Fruit fly (Drosophila melanogaster) whole organism, pupa: ENCODE measurements around the gene Nelf-E.

ENCODE experiments used
- CG12605 ChIP-seq: fragments of 200-800 bp; sonication (Bioruptor generic); IDR thresholded peaks from 2 replicates; pipeline ENCODE4 v1.3.6; 2022; ENCODE audit warnings: missing biosample characterization, missing genetic modification characterization
- CG14655 ChIP-seq: fragments of 200-800 bp; sonication (Bioruptor generic); optimal IDR thresholded peaks from 3 replicates; lab custom pipeline; 2017; ENCODE audit warnings: mild to moderate bottlenecking, missing biosample characterization, missing genetic modification reagents, missing genetic modification characterization
- CG15710 ChIP-seq: fragments of 200-800 bp; sonication (Bioruptor generic); optimal IDR thresholded peaks from 2 replicates; lab custom pipeline; 2018; ENCODE audit warnings: missing biosample characterization, mild to moderate bottlenecking, missing genetic modification characterization, moderate library complexity
- CG32121 ChIP-seq: fragments of 200-800 bp; sonication (Bioruptor generic); IDR thresholded peaks from 2 replicates; pipeline ENCODE4 v1.3.6; 2022; ENCODE audit warnings: missing biosample characterization, missing genetic modification characterization
- CG34367 ChIP-seq: fragments of 200-800 bp; sonication (Bioruptor generic); optimal IDR thresholded peaks from 2 replicates; lab custom pipeline; 2018; ENCODE audit warnings: missing biosample characterization, mild to moderate bottlenecking, missing genetic modification characterization
- CG8159 ChIP-seq: fragments of 200-800 bp; sonication (Bioruptor generic); optimal IDR thresholded peaks from 3 replicates; lab custom pipeline; 2018; ENCODE audit warnings: missing biosample characterization, mild to moderate bottlenecking, missing genetic modification characterization, moderate library complexity
- CG8301 ChIP-seq: fragments of 200-800 bp; sonication (Bioruptor generic); optimal IDR thresholded peaks from 2 replicates; lab custom pipeline; 2018; ENCODE audit warnings: missing biosample characterization, mild to moderate bottlenecking, missing genetic modification characterization
- CG9948 ChIP-seq: fragments of 200-800 bp; sonication (Bioruptor generic); optimal IDR thresholded peaks from 2 replicates; lab custom pipeline; 2018; ENCODE audit warnings: missing biosample characterization, mild to moderate bottlenecking, missing genetic modification characterization, moderate library complexity
- D1 ChIP-seq: fragments of 200-800 bp; sonication (Bioruptor generic); optimal IDR thresholded peaks from 2 replicates; lab custom pipeline; 2018; ENCODE audit warnings: missing biosample characterization, mild to moderate bottlenecking, missing genetic modification characterization, moderate library complexity
- EcR ChIP-seq: fragments of 200-800 bp; sonication (Bioruptor generic); optimal IDR thresholded peaks from 3 replicates; lab custom pipeline; 2019; ENCODE audit warnings: missing biosample characterization, missing genetic modification characterization, mild to moderate bottlenecking, moderate library complexity, missing genetic modification reagents
- Pif1A ChIP-seq: fragments of 200-800 bp; sonication (Bioruptor generic); optimal IDR thresholded peaks from 3 replicates; lab custom pipeline; 2016; ENCODE audit warnings: missing biosample characterization, missing genetic modification characterization
- Pif1B ChIP-seq: fragments of 200-800 bp; sonication (Bioruptor generic); optimal IDR thresholded peaks from 3 replicates; lab custom pipeline; 2016; ENCODE audit warnings: missing biosample characterization, missing genetic modification characterization
- gl ChIP-seq: fragments of 200-800 bp; sonication (Bioruptor generic); optimal IDR thresholded peaks from 2 replicates; lab custom pipeline; 2018; ENCODE audit warnings: missing biosample characterization, mild to moderate bottlenecking, missing genetic modification characterization
- rn ChIP-seq: fragments of 200-800 bp; sonication (Bioruptor generic); IDR thresholded peaks from 2 replicates; pipeline ENCODE4 v1.3.6; 2022; ENCODE audit warnings: missing biosample characterization, missing genetic modification characterization

DNA sequence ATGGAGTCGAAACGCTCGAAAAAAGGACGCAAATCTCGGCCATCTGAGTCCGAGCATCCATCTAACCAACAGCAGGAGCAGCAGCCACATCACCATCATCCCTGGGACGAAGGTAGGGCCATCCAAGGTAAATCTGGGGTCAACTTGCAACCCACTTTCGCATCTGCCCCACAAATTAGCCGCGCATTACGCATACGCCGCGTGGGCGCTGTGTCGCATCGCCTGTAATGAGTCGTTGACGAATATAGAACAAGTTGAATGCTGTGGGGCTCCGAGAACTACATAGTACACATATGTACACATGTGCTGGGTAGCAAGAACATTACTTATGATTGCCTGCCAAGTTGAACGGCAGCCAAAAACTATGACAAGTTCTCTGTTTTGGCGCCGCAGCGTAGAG, 21.2 kb downstream of the Nelf-E start:
- TF ChIP-seq CG9948 (tag; lab: Kevin White, UChicago) (no peak), CG12605 (no peak), Pif1A (GFP tag; lab: Kevin White, UChicago) (no peak), CG32121 (GFP tag; lab: Robert Waterston, UW) (no peak), gl (tag; lab: Kevin White, UChicago) (no peak), CG8301 (tag; lab: Kevin White, UChicago) (no peak), D1 (tag; lab: Kevin White, UChicago) (no peak), rn (GFP tag; lab: Robert Waterston, UW) (no peak), CG14655 (no peak), CG8159 (tag; lab: Kevin White, UChicago) (no peak), CG34367 (tag; lab: Kevin White, UChicago) (no peak), EcR (GFP tag; lab: Kevin White, UChicago) (no peak), Pif1B (no peak), CG15710 (tag; lab: Kevin White, UChicago) (no peak)
